Worm (Caenorhabditis elegans): Measurements from ENCODE around the gene F47D12.7.

Gene F47D12.7

DNA sequence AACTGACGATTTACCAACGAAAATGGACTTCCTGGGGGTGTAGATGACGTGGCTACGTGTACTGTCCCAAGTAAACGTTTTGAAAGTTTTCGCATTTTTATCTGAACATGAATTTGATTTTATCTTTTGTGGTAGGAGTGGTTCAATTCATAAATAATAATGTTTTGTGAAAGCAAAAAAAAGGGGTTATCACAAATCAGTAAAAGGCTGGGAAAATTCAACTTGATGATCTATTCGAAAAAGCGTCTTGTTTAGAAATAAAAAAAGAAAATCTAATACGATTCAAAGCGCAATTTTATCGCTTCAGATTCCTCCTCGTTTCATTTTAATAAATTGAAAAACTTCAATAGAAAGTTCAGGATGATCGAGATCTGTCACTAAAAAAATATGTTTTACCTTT lies 28.3 kb upstream of the F47D12.7 start, which contains the start of gene C56G2.5:
C56G2.5 (minus strand) TSS at position 101 of the 400 bp plus-strand sequence.
- no peak for TF ChIP-seq ama-1 (optimal IDR thresholded peaks at IDR 0.05)
- TF ChIP-seq tbx-11 (GFP tag; IDR thresholded peaks at IDR 0.05) = no peak
- TF ChIP-seq hmbx-1 (tag; optimal IDR thresholded peaks at IDR 0.05) = no peak
- TF ChIP-seq scrt-1 (GFP tag; IDR thresholded peaks at IDR 0.05) = no peak
- no peak for TF ChIP-seq hmg-4 (GFP tag; optimal IDR thresholded peaks at IDR 0.05)

DNA sequence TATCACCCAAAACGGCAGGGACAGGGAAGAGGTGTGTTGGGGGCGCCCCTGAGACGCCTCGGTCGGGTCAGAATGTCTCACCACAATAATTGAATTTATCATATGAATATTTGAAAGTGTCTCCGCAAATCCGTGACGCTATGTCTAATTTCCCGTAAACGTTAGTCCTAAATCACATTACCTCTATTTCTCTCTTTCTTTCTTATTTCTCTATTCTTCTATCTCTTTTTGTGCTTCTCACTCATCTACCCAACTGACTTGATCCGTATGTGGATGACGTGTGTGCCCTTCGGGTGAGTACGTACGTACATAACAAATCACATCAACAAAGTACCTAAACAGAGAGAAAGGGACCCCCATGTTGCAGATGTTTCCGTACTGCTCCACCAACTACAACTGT lies 21.5 kb upstream of the F47D12.7 start:
- TF ChIP-seq sea-1 (GFP tag; conservative IDR thresholded peaks at IDR 0.05) = no peak
- TF ChIP-seq flt-1 (GFP tag; IDR thresholded peaks at IDR 0.05) = no peak
- no peak for TF ChIP-seq tbx-37 (GFP tag; conservative IDR thresholded peaks at IDR 0.05)
- TF ChIP-seq scrt-1 (GFP tag; IDR thresholded peaks at IDR 0.05) = no peak
- TF ChIP-seq hnd-1 (tag; optimal IDR thresholded peaks at IDR 0.05) = no peak
- TF ChIP-seq B0310.2 (tag; optimal IDR thresholded peaks at IDR 0.05) = no peak
- TF ChIP-seq F13C5.2 (tag; optimal IDR thresholded peaks at IDR 0.05) = no peak
- TF ChIP-seq pes-1 (GFP tag; IDR thresholded peaks at IDR 0.05) = no peak
- TF ChIP-seq ets-7 (tag; optimal IDR thresholded peaks at IDR 0.05) = no peak
- TF ChIP-seq ama-1 (optimal IDR thresholded peaks at IDR 0.05) = no peak

- TF ChIP-seq ets-7 (tag; optimal IDR thresholded peaks at IDR 0.05) = no peak
- TF ChIP-seq ceh-13 (GFP tag; optimal IDR thresholded peaks at IDR 0.05) = no peak
- TF ChIP-seq B0310.2 (tag; optimal IDR thresholded peaks at IDR 0.05) = no peak
- no peak for TF ChIP-seq pes-1 (GFP tag; IDR thresholded peaks at IDR 0.05)
- TF ChIP-seq tra-4 (tag; optimal IDR thresholded peaks at IDR 0.05) = no peak
- no peak for TF ChIP-seq hmg-4 (GFP tag; optimal IDR thresholded peaks at IDR 0.05)
- TF ChIP-seq scrt-1 (GFP tag; IDR thresholded peaks at IDR 0.05) = no peak
- no peak for TF ChIP-seq aly-1 (tag; optimal IDR thresholded peaks at IDR 0.05)
- TF ChIP-seq tbx-37 (GFP tag; conservative IDR thresholded peaks at IDR 0.05) = no peak
- TF ChIP-seq F13C5.2 (tag; optimal IDR thresholded peaks at IDR 0.05) = no peak
- TF ChIP-seq flt-1 (GFP tag; IDR thresholded peaks at IDR 0.05) = no peak
Measured at ce11 chrIII:6316795-6317194, 21.0 kb upstream of the F47D12.7 start.

DNA sequence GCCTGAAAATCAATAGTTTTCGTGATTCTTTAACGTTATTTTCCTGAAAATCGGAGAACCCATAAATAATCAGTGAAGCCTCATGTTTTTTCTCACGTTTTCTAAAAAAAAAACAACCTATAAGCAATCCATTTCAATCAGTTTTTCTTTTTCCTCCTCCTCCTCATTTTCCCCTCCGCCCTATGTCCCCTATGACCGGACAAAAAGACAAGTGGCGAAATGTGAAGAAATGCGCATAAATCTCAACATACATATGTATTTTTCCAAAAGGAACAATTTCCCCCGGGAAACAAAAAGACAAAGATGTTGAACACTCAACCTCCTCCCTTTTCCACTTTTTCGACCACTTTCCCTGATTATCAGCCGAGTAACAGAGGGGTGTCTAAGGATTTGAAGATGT lies 19.7 kb upstream of the F47D12.7 start:
- TF ChIP-seq pes-1 (GFP tag; IDR thresholded peaks at IDR 0.05) (no peak), tbx-11 (GFP tag; IDR thresholded peaks at IDR 0.05) (no peak), ceh-13 (GFP tag; optimal IDR thresholded peaks at IDR 0.05) (no peak), ceh-36 (tag; optimal IDR thresholded peaks at IDR 0.05) (no peak), tbx-37 (GFP tag; conservative IDR thresholded peaks at IDR 0.05) (no peak), ama-1 (optimal IDR thresholded peaks at IDR 0.05) (no peak), B0310.2 (tag; optimal IDR thresholded peaks at IDR 0.05) (no peak), tra-4 (tag; optimal IDR thresholded peaks at IDR 0.05) (no peak), hmbx-1 (tag; optimal IDR thresholded peaks at IDR 0.05) (no peak), scrt-1 (GFP tag; IDR thresholded peaks at IDR 0.05) (no peak), hmg-4 (GFP tag; optimal IDR thresholded peaks at IDR 0.05) (no peak)

- TF ChIP-seq ceh-13 (GFP tag; optimal IDR thresholded peaks at IDR 0.05) = no peak
- TF ChIP-seq ama-1 (optimal IDR thresholded peaks at IDR 0.05) = no peak
- TF ChIP-seq sea-1 (GFP tag; conservative IDR thresholded peaks at IDR 0.05) = no peak
- no peak for TF ChIP-seq scrt-1 (GFP tag; IDR thresholded peaks at IDR 0.05)
- TF ChIP-seq flt-1 (GFP tag; IDR thresholded peaks at IDR 0.05) = no peak
- no peak for TF ChIP-seq tra-4 (tag; optimal IDR thresholded peaks at IDR 0.05)
- no peak for TF ChIP-seq hmbx-1 (tag; optimal IDR thresholded peaks at IDR 0.05)
- TF ChIP-seq tbx-11 (GFP tag; IDR thresholded peaks at IDR 0.05) = no peak
- no peak for TF ChIP-seq ceh-36 (tag; optimal IDR thresholded peaks at IDR 0.05)
Measured at ce11 chrIII:6312244-6312643, 16.4 kb upstream of the F47D12.7 start.

DNA sequence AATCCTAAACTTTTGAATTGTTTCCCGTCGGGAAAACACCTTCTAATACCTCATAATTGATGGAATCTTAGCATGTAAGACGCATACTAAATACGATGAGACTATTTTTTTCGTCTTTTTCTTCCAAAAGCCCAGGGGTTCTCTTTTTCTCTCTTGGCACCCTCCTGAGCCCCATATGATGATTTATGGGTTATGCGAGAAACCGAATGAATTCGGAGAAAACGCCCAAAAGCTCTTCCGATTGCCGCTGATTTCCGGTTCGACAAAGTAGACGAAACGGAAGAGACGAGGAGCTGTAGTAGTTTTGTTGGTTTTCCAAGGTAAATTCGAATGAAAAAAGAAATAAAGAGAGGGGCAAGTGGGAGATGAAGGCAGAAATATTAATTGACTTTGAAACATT lies 15.6 kb upstream of the F47D12.7 start:
- TF ChIP-seq pes-1 (GFP tag; IDR thresholded peaks at IDR 0.05) = no peak
- no peak for TF ChIP-seq sea-1 (GFP tag; conservative IDR thresholded peaks at IDR 0.05)
- TF ChIP-seq ceh-36 (tag; optimal IDR thresholded peaks at IDR 0.05) = no peak
- TF ChIP-seq scrt-1 (GFP tag; IDR thresholded peaks at IDR 0.05) = no peak
- TF ChIP-seq ama-1 (optimal IDR thresholded peaks at IDR 0.05) = no peak

ce11 chrIII:6310352-6310751 lies 14.5 kb upstream of the F47D12.7 start:
- no peak for TF ChIP-seq hmg-4 (GFP tag; optimal IDR thresholded peaks at IDR 0.05)
- no peak for TF ChIP-seq ceh-13 (GFP tag; optimal IDR thresholded peaks at IDR 0.05)

- TF ChIP-seq flt-1 (GFP tag; IDR thresholded peaks at IDR 0.05) (no peak), ets-7 (tag; optimal IDR thresholded peaks at IDR 0.05) (no peak), F13C5.2 (tag; optimal IDR thresholded peaks at IDR 0.05) (no peak)
Measured at ce11 chrIII:6309066-6309465, 13.2 kb upstream of the F47D12.7 start, which contains the start of gene gar-2. gar-2 (plus strand) TSS chrIII:6309366.

DNA sequence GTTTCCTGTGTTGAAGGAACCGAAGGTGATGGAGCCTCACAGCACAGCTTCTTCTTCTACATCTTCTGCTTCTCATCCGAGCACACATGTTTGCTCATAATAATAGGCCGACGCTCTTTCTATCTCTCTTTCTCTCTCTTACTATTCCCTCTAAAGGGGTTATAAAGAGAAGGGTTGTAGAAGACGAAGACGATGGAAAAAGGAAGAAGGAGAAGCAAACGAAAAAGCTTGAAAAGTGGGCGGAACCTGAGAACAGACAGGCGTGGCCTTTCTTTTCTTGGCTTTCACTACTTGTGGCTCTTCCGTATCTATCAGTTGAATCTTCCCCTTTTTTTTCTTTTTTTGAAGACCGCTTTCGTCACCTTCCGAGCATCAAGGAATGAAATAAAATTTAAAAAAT lies 12.0 kb upstream of the F47D12.7 start:
- TF ChIP-seq F13C5.2 (tag; optimal IDR thresholded peaks at IDR 0.05) (no peak), ceh-13 (GFP tag; optimal IDR thresholded peaks at IDR 0.05) (no peak), aly-1 (tag; optimal IDR thresholded peaks at IDR 0.05) (no peak), hmbx-1 (tag; optimal IDR thresholded peaks at IDR 0.05) (no peak), hnd-1 (tag; optimal IDR thresholded peaks at IDR 0.05) (no peak), pes-1 (GFP tag; IDR thresholded peaks at IDR 0.05) (no peak), flt-1 (GFP tag; IDR thresholded peaks at IDR 0.05) (no peak), B0310.2 (tag; optimal IDR thresholded peaks at IDR 0.05) (no peak), tra-4 (tag; optimal IDR thresholded peaks at IDR 0.05) (no peak), scrt-1 (GFP tag; IDR thresholded peaks at IDR 0.05) (no peak), sea-1 (GFP tag; conservative IDR thresholded peaks at IDR 0.05) (no peak), hmg-4 (GFP tag; optimal IDR thresholded peaks at IDR 0.05) (no peak), ceh-36 (tag; optimal IDR thresholded peaks at IDR 0.05) (no peak), ama-1 (optimal IDR thresholded peaks at IDR 0.05) (no peak), tbx-37 (GFP tag; conservative IDR thresholded peaks at IDR 0.05) (no peak), ets-7 (tag; optimal IDR thresholded peaks at IDR 0.05) (no peak), tbx-11 (GFP tag; IDR thresholded peaks at IDR 0.05) (no peak)

Data from whole organism, early embryonic.